Worm (Caenorhabditis elegans) whole organism, dauer: Measurements from ENCODE around the gene sqv-7.
"Not testable (repeated sequence)": the region's sequence is repeated elsewhere in the genome, so short reads cannot be mapped to it uniquely, and the experiment has no call there.

Experiments
- unc-62 ChIP-seq: sonication (generic microtip); optimal IDR thresholded peaks from 2 replicates; lab custom pipeline; 2017; ENCODE audit warnings: missing biosample characterization, missing genetic modification reagents, missing genetic modification characterization

The sqv-7 gene

ce11 chrII:7029524-7029923, 17.0 kb upstream of the sqv-7 start:
- no peak for TF ChIP-seq unc-62

DNA sequence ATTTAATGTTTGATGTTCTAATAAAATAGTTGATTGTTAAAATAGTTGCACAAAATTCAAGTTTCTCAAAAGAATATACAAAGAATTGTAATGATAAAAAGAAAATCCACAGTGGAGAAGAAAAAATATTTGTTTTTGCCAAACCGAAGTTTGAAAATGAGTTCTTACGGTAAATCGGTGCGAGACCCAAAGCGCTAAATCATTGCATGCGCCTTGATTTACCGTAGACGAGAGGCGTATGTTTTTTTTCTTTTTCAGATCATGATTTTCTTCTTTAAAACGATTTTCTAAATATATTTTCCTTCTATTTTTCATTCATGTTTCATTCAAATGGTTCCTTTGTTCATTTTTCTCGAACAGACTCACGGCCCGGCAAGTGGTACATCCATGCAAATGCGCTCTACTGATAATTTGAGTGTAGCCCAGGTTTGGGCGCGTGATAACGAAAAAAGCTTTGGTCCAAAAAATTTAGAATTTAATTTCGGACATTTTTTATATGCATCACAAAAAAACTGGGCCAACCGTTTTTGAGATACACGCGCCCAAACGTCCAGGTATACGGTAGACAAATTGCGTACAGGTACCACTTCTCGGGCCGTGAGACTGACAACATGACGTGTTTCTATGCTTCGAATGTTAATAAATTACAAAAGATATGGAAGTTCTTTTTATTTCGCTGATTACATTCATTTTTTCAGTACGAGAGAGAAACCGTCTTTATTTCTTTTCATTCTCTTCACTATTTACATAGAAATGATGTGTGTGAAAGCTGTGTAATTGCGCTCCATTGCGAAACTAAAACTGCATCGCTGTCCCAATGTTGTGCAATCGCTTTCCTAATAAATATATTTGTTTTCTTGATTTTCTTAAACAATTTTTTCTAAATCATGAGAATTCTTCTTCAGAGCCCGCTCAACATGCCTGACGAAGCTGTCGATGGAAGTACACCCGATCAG, 12.7 kb upstream of the sqv-7 start, which contains the start of gene znf-598:
Gene znf-598 (plus strand): TSS at position 906 of the 956 bp plus-strand sequence.
- TF ChIP-seq unc-62 = no peak

DNA sequence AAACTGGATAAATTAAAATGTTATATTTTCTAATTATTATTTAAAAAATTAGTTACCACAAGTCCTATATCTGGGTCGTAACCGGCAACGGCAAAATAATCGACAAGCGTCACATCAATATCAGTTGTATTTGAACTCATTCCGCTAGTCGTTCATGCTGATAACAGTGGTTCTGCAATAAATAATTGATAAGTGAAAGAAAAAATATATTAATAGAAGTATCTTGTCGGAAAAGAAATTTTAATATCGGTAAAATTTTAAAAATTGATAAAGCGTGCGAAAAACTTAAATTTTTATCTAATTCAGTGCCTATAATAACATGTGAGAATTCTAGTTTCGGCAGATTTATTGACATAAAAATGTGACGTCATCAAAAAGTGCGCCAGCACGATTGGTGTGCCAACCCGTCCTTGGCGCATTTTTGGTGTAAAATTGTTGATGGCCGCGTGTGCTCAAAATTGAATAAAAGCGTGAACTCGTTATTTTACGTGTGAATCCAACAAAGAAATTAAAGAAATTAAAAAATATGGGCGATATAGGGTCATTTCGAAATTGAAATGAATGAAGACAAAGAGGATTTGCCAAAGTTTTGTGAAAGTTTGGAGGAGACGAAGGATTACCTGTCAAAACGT, 10.0 kb upstream of the sqv-7 start, which contains the start of the genes lst-6 and lst-5:
Gene lst-6 (minus strand): TSS at position 140 of the 632 bp plus-strand sequence.
Gene lst-5 (plus strand): TSS at position 544 of the 632 bp plus-strand sequence.
- no peak for TF ChIP-seq unc-62

DNA sequence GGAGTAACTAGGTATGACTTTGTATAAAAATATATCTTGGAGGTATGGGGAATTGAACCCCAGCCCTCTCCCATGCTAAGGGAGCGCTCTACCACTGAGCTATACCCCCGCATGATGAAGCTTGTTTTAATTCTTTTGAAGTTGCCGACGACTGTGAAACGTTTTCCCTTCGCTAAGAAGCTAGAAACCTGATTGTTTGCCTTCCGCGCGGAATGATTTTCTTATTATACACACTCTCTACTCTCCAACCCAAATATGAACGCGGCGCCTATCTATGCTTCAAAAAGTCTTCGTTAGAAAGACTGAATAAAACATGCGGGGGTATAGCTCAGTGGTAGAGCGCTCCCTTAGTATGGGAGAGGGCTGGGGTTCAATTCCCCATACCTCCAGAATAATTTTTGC, 9.5 kb downstream of the sqv-7 start:
- no peak for TF ChIP-seq unc-62

- no peak for TF ChIP-seq unc-62
These were observed 16.9 kb downstream of the sqv-7 start for ce11 chrII:6995583-6995982.

- TF ChIP-seq unc-62 = no peak
These were observed 17.8 kb downstream of the sqv-7 start, which contains the start of gene unc-104 for ce11 chrII:6994677-6995076. Gene unc-104 (plus strand): TSS chrII:6994987.

DNA sequence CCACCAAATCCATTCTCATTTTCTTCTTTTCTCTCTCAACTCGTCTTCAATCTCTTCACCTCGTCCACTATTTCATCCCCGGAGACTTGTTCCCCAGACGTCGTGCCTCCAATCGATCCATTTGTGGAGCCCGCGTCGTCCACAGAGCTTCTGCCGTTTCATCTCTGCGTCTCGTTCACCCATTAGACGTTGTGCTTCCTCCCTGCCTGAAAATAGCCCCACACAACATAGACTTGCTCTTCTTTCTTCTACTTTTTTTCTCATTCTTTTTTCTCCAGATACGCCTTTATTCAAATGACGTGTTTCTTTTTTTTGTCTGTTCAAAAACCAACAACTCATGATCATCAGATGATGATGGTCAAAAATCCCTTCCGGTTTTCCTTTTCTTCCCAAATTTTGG, 19.5 kb downstream of the sqv-7 start:
- no peak for TF ChIP-seq unc-62

DNA sequence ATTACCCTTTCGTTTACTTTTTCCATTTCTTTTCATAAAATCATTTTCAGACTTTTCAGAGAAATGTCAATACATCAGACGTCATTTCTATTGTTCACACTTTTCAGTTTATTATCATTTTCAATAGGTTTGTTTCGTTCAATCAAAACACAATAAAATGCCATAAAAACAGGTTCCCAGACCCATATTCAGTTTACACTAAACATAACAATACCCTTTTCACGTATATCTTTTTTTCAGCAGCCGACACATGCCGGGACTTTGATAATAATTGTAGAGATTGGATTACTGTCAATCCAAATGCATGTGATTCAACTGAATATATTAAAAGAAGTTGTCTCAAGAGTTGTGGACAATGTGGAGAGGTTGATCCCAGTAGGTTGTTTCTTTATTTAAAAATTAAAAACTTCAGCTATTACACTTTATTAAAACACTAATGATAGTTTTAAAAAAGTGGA, 22.6 kb downstream of the sqv-7 start, which contains the start of gene C15F1.1:
Gene C15F1.1 (plus strand): TSS at position 51 of the 458 bp plus-strand sequence.
- TF ChIP-seq unc-62 = no peak

ce11 chrII:6979646-6980045, 32.8 kb downstream of the sqv-7 start, which contains the start of gene C15F1.2:
Gene C15F1.2 (plus strand): TSS chrII:6979953.
- TF ChIP-seq unc-62 = no peak

DNA sequence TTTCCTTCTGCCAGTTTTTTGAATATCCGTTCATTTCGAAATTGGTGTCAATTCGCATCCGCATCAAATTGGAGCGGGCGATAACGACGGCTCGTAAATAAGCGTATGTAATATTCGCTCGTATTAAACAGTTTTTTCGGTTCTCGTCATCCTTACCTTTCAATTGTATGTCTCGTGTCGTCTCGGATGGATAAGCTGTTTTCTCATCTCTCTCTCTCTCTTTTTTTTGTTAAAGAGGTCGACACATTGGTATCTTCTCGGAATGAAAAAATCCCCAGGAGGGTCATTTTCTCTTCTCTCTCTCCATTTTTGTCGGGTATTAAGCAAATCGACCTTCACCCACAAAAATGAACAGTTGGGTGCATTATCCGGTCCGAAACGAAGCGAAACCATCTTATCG, 33.6 kb downstream of the sqv-7 start:
- no peak for TF ChIP-seq unc-62

DNA sequence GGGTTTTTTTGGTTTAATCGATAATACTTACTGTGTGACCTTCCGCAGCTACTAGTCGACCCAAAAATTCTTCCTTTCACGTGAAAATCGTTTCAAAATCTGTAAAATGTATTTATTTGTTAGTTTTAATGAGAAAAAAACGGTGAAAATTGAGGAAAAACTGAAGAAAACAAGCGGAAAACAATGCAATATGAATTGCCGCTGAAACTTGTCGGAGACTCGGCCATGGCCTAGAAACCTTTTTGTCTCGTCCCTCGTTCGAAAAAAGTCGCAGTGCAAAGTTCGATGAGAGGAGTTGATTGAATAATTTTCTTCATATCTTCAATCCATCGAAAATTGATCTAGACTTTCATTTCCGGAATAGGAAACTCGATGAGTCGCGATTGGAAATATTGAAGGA, 34.8 kb downstream of the sqv-7 start, which contains the start of gene C15F1.8:
Gene C15F1.8 (minus strand): TSS at position 101 of the 400 bp plus-strand sequence.
- TF ChIP-seq unc-62 = not testable (repeated sequence)

DNA sequence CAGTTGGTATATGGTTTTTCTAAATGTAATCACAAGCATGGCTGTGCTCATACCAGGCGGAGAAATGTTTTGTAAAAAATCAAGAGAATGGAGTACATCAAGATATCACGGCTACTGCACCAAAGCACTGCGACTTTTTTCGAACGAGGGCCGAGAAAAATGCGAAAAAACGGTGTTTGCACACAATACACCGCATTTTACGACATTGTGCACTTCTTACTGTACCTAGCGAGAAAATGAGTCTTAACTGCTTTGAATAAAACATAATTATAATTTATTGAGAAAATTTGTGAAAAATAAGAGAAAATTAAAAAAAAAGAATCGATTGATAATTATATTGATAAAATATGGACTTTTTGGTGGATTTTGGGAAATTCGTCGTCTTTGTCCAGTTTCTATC, 36.8 kb downstream of the sqv-7 start:
- TF ChIP-seq unc-62 = no peak

DNA sequence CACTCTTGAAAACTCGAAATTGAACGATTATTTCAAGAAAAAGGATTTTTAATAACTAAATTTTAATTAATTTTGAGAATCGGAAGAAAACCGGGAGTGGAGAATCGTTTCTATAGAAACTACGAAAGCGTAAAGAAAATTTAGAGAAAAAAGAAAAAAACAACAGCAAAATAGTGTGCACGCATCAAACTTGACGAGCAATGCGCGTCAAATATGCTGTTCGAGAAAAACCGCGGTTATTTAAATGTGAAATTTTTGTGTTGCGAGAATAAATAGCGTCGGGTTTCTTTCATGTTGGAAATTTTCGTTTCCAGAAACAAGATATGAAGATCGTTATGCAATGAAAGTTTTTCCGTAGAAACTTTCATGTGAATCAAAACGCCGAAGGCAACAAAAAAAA, 38.5 kb downstream of the sqv-7 start:
- no peak for TF ChIP-seq unc-62

- TF ChIP-seq unc-62 = no peak
These were observed 39.0 kb downstream of the sqv-7 start, which contains the start of gene sod-1 for ce11 chrII:6973501-6973900. Gene sod-1 (minus strand): TSS chrII:6973887.

- no peak for TF ChIP-seq unc-62
These were observed 40.2 kb downstream of the sqv-7 start, which contains the start of gene art-1 for ce11 chrII:6972185-6972737. Gene art-1 (minus strand): TSS chrII:6972235.

DNA sequence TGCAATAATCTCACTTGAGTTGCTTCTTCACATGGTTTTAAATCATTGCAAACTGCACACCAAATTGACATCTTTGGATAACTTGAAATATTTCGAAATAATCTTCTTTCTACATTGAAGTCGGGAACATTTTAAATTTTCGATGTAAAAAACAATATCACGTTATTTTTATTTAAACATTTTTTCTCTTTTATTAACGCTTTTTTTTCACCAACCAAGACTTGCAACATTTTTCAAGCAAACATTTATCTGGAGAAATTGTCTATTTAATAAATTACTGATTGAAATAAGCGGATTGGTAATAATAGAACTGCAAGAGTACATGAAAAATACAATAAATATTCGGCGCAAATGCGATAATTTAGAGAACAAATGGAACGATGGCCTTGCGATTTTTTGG, 42.0 kb downstream of the sqv-7 start, which contains the start of gene C15F1.5:
Gene C15F1.5 (minus strand): TSS at position 101 of the 400 bp plus-strand sequence.
- TF ChIP-seq unc-62 = no peak
